Worm (Caenorhabditis elegans) whole organism, L2 larva: ENCODE results near the gene W02H3.3.

Experiments used
- C34F6.9 ChIP-seq: fragments of 150-350 bp; optimal IDR thresholded peaks from 2 replicates; lab custom pipeline; 2014; ENCODE audit warnings: missing biosample characterization, missing genetic modification characterization
- F13H6.1 ChIP-seq: sonication (generic microtip); optimal IDR thresholded peaks from 2 replicates; lab custom pipeline; 2016; ENCODE audit warnings: missing genetic modification characterization, missing compliant biosample characterization
- Y55F3AM.14 ChIP-seq: fragments of 200-800 bp; sonication (Bioruptor generic); optimal IDR thresholded peaks from 2 replicates; lab custom pipeline; 2018; ENCODE audit warnings: mild to moderate bottlenecking, missing genetic modification characterization, missing compliant biosample characterization
- ZK546.5 ChIP-seq: sonication (generic microtip); optimal IDR thresholded peaks from 2 replicates; lab custom pipeline; 2017; ENCODE audit warnings: missing biosample characterization, missing genetic modification characterization
- alr-1 ChIP-seq: fragments of 150-350 bp; optimal IDR thresholded peaks from 2 replicates; lab custom pipeline; 2014; ENCODE audit warnings: missing biosample characterization, missing genetic modification characterization
- ama-1 ChIP-seq: fragments of 150-350 bp; optimal IDR thresholded peaks from 2 replicates; lab custom pipeline; 2018; ENCODE audit warnings: inconsistent platforms
- blmp-1 ChIP-seq: sonication (generic microtip); optimal IDR thresholded peaks from 2 replicates; lab custom pipeline; 2017; ENCODE audit warnings: missing genetic modification characterization, mild to moderate bottlenecking, missing compliant biosample characterization, antibody characterized with exemption, moderate library complexity; ENCODE audit not compliant: insufficient read depth
- ceh-82 ChIP-seq: fragments of 150-350 bp; optimal IDR thresholded peaks from 2 replicates; lab custom pipeline; 2014; ENCODE audit warnings: missing biosample characterization, missing genetic modification characterization
- crh-2 ChIP-seq: sonication (generic microtip); optimal IDR thresholded peaks from 2 replicates; lab custom pipeline; 2017; ENCODE audit warnings: missing biosample characterization, missing genetic modification characterization
- dmd-4 ChIP-seq: sonication (generic microtip); optimal IDR thresholded peaks from 2 replicates; lab custom pipeline; 2017; ENCODE audit warnings: missing biosample characterization, missing genetic modification characterization
- egl-27 ChIP-seq: sonication (generic microtip); optimal IDR thresholded peaks from 3 replicates; lab custom pipeline; 2017; ENCODE audit warnings: missing biosample characterization, missing genetic modification reagents, missing genetic modification characterization
- elt-3 ChIP-seq: sonication (generic microtip); optimal IDR thresholded peaks from 2 replicates; lab custom pipeline; 2017; ENCODE audit warnings: missing biosample characterization, missing genetic modification characterization
- fos-1 ChIP-seq: fragments of 150-350 bp; optimal IDR thresholded peaks from 2 replicates; lab custom pipeline; 2014; ENCODE audit warnings: missing biosample characterization, missing genetic modification characterization
- gmeb-1 ChIP-seq: fragments of 150-350 bp; optimal IDR thresholded peaks from 2 replicates; lab custom pipeline; 2014; ENCODE audit warnings: missing biosample characterization, missing genetic modification characterization
- lin-11 ChIP-seq: fragments of 150-350 bp; sonication (generic microtip); optimal IDR thresholded peaks from 2 replicates; lab custom pipeline; 2014; ENCODE audit warnings: missing biosample characterization, missing genetic modification characterization, inconsistent platforms, mixed read lengths
- lin-13 ChIP-seq: fragments of 150-350 bp; optimal IDR thresholded peaks from 2 replicates; lab custom pipeline; 2014; ENCODE audit warnings: missing biosample characterization, missing genetic modification reagents, missing genetic modification characterization
- lin-39 ChIP-seq: fragments of 150-350 bp; optimal IDR thresholded peaks from 2 replicates; lab custom pipeline; 2014; ENCODE audit warnings: missing biosample characterization, missing genetic modification reagents, missing genetic modification characterization
- lsy-2 ChIP-seq, 2 experiments: fragments of 150-350 bp in 1 of 2; sonication (generic microtip) in 1 of 2; optimal IDR thresholded peaks; 2 replicates each; lab custom pipeline; 2014 to 2017; ENCODE audit warnings: missing biosample characterization in 2 of 2, missing genetic modification characterization in 2 of 2
- mab-5 ChIP-seq: fragments of 150-350 bp; optimal IDR thresholded peaks from 2 replicates; lab custom pipeline; 2014; ENCODE audit warnings: missing biosample characterization, missing genetic modification characterization
- mbf-1 ChIP-seq: sonication (generic microtip); optimal IDR thresholded peaks from 2 replicates; lab custom pipeline; 2017; ENCODE audit warnings: missing biosample characterization, missing genetic modification characterization
- mdl-1 ChIP-seq, 2 experiments: fragments of 150-350 bp in 1 of 2; sonication (generic microtip) in 1 of 2; optimal IDR thresholded peaks; 2 replicates each; lab custom pipeline; 2017; ENCODE audit warnings: missing biosample characterization in 2 of 2, missing genetic modification characterization in 2 of 2
- nhr-10 ChIP-seq: sonication (generic microtip); optimal IDR thresholded peaks from 2 replicates; lab custom pipeline; 2017; ENCODE audit warnings: missing biosample characterization, missing genetic modification characterization
- nhr-11 ChIP-seq: fragments of 150-350 bp; optimal IDR thresholded peaks from 2 replicates; lab custom pipeline; 2014; ENCODE audit warnings: missing biosample characterization, missing genetic modification characterization
- nhr-12 ChIP-seq: fragments of 150-350 bp; optimal IDR thresholded peaks from 2 replicates; lab custom pipeline; 2014; ENCODE audit warnings: missing biosample characterization, missing genetic modification characterization
- nhr-129 ChIP-seq: fragments of 150-350 bp; optimal IDR thresholded peaks from 2 replicates; lab custom pipeline; 2014; ENCODE audit warnings: missing biosample characterization, missing genetic modification characterization
- nhr-21 ChIP-seq: fragments of 150-350 bp; optimal IDR thresholded peaks from 2 replicates; lab custom pipeline; 2014; ENCODE audit warnings: missing biosample characterization, missing genetic modification characterization
- nhr-237 ChIP-seq: fragments of 150-350 bp; optimal IDR thresholded peaks from 2 replicates; lab custom pipeline; 2014; ENCODE audit warnings: missing biosample characterization, missing genetic modification characterization
- nhr-25 ChIP-seq: fragments of 150-350 bp; sonication (generic microtip); optimal IDR thresholded peaks from 3 replicates; lab custom pipeline; 2014; ENCODE audit warnings: missing biosample characterization, missing genetic modification characterization
- nhr-6 ChIP-seq: fragments of 150-350 bp; optimal IDR thresholded peaks from 2 replicates; lab custom pipeline; 2014; ENCODE audit warnings: missing biosample characterization, missing genetic modification characterization
- peb-1 ChIP-seq: fragments of 150-350 bp; optimal IDR thresholded peaks from 2 replicates; lab custom pipeline; 2014; ENCODE audit warnings: missing biosample characterization, missing genetic modification characterization
- sem-4 ChIP-seq: fragments of 150-350 bp; optimal IDR thresholded peaks from 2 replicates; lab custom pipeline; 2014; ENCODE audit warnings: missing biosample characterization, missing genetic modification reagents, missing genetic modification characterization
- skn-1 ChIP-seq: sonication (generic microtip); optimal IDR thresholded peaks from 2 replicates; lab custom pipeline; 2017; ENCODE audit warnings: missing biosample characterization, missing genetic modification characterization
- sma-3 ChIP-seq: sonication (generic microtip); optimal IDR thresholded peaks from 2 replicates; lab custom pipeline; 2016; ENCODE audit warnings: missing genetic modification reagents, missing genetic modification characterization, missing compliant biosample characterization
- sma-9 ChIP-seq, 2 experiments: fragments of 150-350 bp in 1 of 2; sonication (generic microtip) in 1 of 2; optimal IDR thresholded peaks; 2 replicates each; lab custom pipeline; 2014 to 2016; ENCODE audit warnings: missing genetic modification characterization in 2 of 2, mild to moderate bottlenecking in 1 of 2, missing biosample characterization in 1 of 2, missing compliant biosample characterization in 1 of 2, missing genetic modification reagents in 1 of 2, moderate library complexity in 1 of 2
- unc-39 ChIP-seq: fragments of 150-350 bp; optimal IDR thresholded peaks from 2 replicates; lab custom pipeline; 2014; ENCODE audit warnings: missing biosample characterization, missing genetic modification characterization
- unc-55 ChIP-seq: fragments of 150-350 bp; sonication (generic microtip); optimal IDR thresholded peaks from 3 replicates; lab custom pipeline; 2014; ENCODE audit warnings: missing biosample characterization, missing genetic modification reagents, missing genetic modification characterization
- unc-62 ChIP-seq: fragments of 150-350 bp; optimal IDR thresholded peaks from 2 replicates; lab custom pipeline; 2014; ENCODE audit warnings: missing biosample characterization, missing genetic modification reagents, missing genetic modification characterization
- zag-1 ChIP-seq: fragments of 150-350 bp; optimal IDR thresholded peaks from 2 replicates; lab custom pipeline; 2014; ENCODE audit warnings: missing biosample characterization, missing genetic modification characterization
- ztf-1 ChIP-seq: fragments of 200-800 bp; sonication (Bioruptor generic); conservative IDR thresholded peaks from 2 replicates; pipeline ENCODE4 v1.3.6; 2022; ENCODE audit warnings: missing genetic modification characterization, missing compliant biosample characterization
- ztf-11 ChIP-seq: sonication (generic microtip); optimal IDR thresholded peaks from 2 replicates; lab custom pipeline; 2017; ENCODE audit warnings: missing biosample characterization, missing genetic modification characterization

Gene W02H3.3

DNA sequence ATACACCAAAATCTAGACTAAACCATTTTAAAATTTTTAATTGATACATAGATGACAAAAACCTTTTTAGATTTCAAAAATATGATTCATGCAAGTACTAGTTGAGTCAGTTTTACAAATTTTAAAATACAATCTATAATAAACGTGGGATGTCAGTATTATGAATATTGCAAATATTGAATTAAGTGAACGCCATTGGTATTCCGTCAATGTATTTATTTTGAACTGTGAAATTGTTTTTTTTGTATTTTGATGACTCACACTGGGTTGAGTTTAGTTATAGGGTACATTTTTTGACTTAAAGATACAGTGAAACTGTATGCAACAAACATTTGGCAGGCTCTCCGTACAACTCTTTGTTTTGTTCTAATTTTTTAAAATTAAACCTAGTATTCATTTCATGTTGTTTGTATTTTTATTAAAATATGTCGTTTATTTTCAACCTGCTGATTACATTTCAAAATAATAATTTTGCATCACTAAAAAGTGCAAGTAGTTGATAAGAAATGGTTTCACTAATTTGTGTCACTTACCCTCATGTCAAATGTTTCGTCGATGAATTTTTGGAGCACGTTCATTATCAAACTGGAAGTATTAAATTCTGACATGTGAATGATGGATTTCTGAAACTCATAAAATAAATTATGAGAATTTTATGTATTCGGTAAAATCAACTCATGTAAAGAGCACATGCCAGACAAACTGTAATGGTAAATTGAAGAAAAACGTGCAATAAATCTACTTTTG lies 7.1 kb upstream of the W02H3.3 start, which contains the start of gene W02H3.1:
Gene W02H3.1 (minus strand): TSS at position 578 of the 747 bp plus-strand sequence.
- TF ChIP-seq fos-1 (tag; lab: Kevin White, UChicago) (peak; percentile 81), lsy-2 (tag; optimal IDR thresholded peaks at IDR 0.05; lab: Kevin White, UChicago) (no peak)

DNA sequence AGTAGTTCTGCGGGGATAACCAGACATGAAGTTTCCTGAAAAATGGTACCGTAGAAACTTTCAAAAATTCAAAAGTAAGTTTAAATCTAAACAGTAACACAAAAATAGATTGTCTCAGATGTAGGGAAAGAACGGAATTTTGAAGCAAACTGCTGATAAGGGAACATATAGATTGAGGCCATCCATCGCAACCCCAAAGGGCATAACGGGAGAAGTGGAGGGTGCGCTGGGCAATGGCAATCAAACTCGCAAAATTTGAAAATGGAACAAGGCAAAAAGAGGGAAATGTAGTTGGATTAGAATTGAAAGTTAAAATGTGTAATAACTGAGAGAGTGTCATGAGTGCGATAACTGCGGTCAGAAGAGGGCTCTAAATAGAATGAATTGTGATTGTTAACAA lies 5.2 kb upstream of the W02H3.3 start:
- TF ChIP-seq F13H6.1 (tag; lab: Kevin White, UChicago) (no peak), zag-1 (tag; lab: Kevin White, UChicago) (no peak), fos-1 (tag; lab: Kevin White, UChicago) (no peak), mab-5 (tag; lab: Kevin White, UChicago) (no peak)

DNA sequence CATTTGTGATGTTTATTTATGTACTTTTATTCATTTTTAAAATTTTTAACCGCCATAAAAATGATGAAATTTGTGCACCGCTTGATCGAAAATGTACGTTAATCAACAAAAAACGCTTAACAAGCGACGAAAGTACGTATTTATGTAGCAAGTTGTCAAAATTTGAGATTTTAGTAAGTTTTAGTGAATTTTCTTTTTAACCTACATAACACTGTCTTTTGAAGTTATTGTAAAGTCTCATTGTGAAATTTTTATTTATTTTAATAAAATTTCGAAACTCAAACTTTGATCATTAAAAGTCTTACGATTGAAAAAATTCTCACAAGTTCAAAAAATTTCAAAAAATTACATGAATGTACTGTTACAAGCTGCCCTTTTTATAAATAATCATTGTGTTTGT lies 643 bp downstream of the W02H3.3 start:
- TF ChIP-seq unc-62 (GFP tag; lab: Kevin White, UChicago) (no peak), egl-27 (tag; lab: Kevin White, UChicago) (no peak), sem-4 (tag; lab: Kevin White, UChicago) (no peak), nhr-12 (tag; lab: Kevin White, UChicago) (no peak), crh-2 (tag; lab: Kevin White, UChicago) (no peak), skn-1 (tag; lab: Kevin White, UChicago) (no peak), ZK546.5 (no peak), lsy-2 (tag; optimal IDR thresholded peaks at IDR 0.05; lab: Kevin White, UChicago) (no peak)

DNA sequence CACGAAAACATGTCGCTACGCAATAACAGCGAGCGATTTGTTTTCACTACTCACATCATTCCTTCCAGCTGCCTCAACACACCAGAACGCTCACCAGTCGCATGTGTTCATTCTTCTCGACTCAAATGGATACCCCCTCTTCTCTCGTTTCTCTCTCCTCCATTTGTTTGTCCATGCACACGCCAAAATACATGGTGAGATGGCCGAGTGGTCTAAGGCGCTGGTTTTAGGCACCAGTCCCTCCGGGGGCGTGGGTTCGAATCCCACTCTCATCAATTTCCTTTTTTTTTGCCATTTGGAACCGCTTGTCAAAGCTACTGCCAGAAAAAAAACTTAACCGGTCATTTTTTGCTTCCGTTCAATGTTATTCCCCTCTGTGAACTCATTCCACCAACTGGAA lies 2.5 kb downstream of the W02H3.3 start:
- TF ChIP-seq fos-1 (tag; lab: Kevin White, UChicago): peak; percentile 77
- TF ChIP-seq mdl-1 (tag; optimal IDR thresholded peaks at IDR 0.05; lab: Kevin White, UChicago): peak in 1 of 2 experiments; percentile 86
- TF ChIP-seq mab-5 (tag; lab: Kevin White, UChicago): peak; percentile 84
- TF ChIP-seq sma-3 (GFP tag; lab: Kevin White, UChicago): peak; percentile 82
- no peak for TF ChIP-seq ztf-11 (tag; lab: Kevin White, UChicago)
- peak; percentile 80 for TF ChIP-seq lin-13 (GFP tag; lab: Kevin White, UChicago)
- TF ChIP-seq unc-55 (GFP tag; lab: Kevin White, UChicago): peak; percentile 86
- TF ChIP-seq lsy-2 (tag; optimal IDR thresholded peaks at IDR 0.05; lab: Kevin White, UChicago): peak in 1 of 2 experiments; percentile 76
- TF ChIP-seq nhr-129 (tag; lab: Kevin White, UChicago): peak; percentile 85
- peak; percentile 72 for TF ChIP-seq F13H6.1 (tag; lab: Kevin White, UChicago)
- peak; percentile 10 for TF ChIP-seq unc-39 (tag; lab: Kevin White, UChicago)
- TF ChIP-seq egl-27 (tag; lab: Kevin White, UChicago): peak; percentile 71
- TF ChIP-seq lin-39 (tag; lab: Kevin White, UChicago): no peak
- peak; percentile 79 for TF ChIP-seq lin-11 (tag; lab: Kevin White, UChicago)
- no peak for TF ChIP-seq skn-1 (tag; lab: Kevin White, UChicago)
- no peak for TF ChIP-seq nhr-11 (tag; lab: Kevin White, UChicago)
- TF ChIP-seq zag-1 (tag; lab: Kevin White, UChicago): peak; percentile 60
- TF ChIP-seq elt-3 (tag; lab: Kevin White, UChicago): no peak
- peak; percentile 34 for TF ChIP-seq nhr-237
- TF ChIP-seq ama-1: no peak
- TF ChIP-seq nhr-21: peak; percentile 75
- TF ChIP-seq nhr-6 (tag; lab: Kevin White, UChicago): peak; percentile 60
- no peak for TF ChIP-seq alr-1
- peak; percentile 13 for TF ChIP-seq dmd-4
- TF ChIP-seq nhr-25: no peak
- peak; percentile 51 for TF ChIP-seq Y55F3AM.14 (GFP tag; lab: Kevin White, UChicago)
- TF ChIP-seq sem-4 (tag; lab: Kevin White, UChicago): peak; percentile 58
- TF ChIP-seq ceh-82 (tag; lab: Kevin White, UChicago): peak; percentile 24
- TF ChIP-seq C34F6.9 (tag; lab: Kevin White, UChicago): peak; percentile 60
- peak; percentile 79 for TF ChIP-seq crh-2 (tag; lab: Kevin White, UChicago)
- TF ChIP-seq sma-9 (GFP tag; optimal IDR thresholded peaks at IDR 0.05; lab: Kevin White, UChicago): peak; percentile 79
- no peak for TF ChIP-seq sma-9 (tag; optimal IDR thresholded peaks at IDR 0.05; lab: Kevin White, UChicago)
- peak; percentile 11 for TF ChIP-seq nhr-10
- peak; percentile 59 for TF ChIP-seq blmp-1 (tag; lab: Kevin White, UChicago)
- TF ChIP-seq ztf-1: no peak
- TF ChIP-seq mbf-1 (tag; lab: Kevin White, UChicago): no peak
- TF ChIP-seq peb-1 (tag; lab: Kevin White, UChicago): no peak
- peak; percentile 21 for TF ChIP-seq gmeb-1 (tag; lab: Kevin White, UChicago)
- TF ChIP-seq, all 48 proteins: peak for 26
